Worm (Caenorhabditis elegans) whole organism, young adult: Measurements from ENCODE around the gene Y41D4A.3.

Experiments used
- C06A6.2 ChIP-seq: fragments of 200-800 bp; sonication (Bioruptor generic); conservative IDR thresholded peaks from 2 replicates; pipeline ENCODE4 v1.3.6; 2022; ENCODE audit warnings: missing genetic modification characterization, missing compliant biosample characterization
- C17E4.6 ChIP-seq: fragments of 200-800 bp; sonication (Bioruptor generic); IDR thresholded peaks from 2 replicates; pipeline ENCODE4 v1.3.6; 2022; ENCODE audit warnings: missing genetic modification reagents, missing genetic modification characterization, missing compliant biosample characterization
- D2030.7 ChIP-seq: fragments of 200-800 bp; sonication (Bioruptor generic); IDR thresholded peaks from 2 replicates; pipeline ENCODE4 v1.3.6; 2022; ENCODE audit warnings: missing genetic modification reagents, missing genetic modification characterization, missing compliant biosample characterization
- F33H1.4 ChIP-seq: fragments of 200-800 bp; sonication (Bioruptor generic); IDR thresholded peaks from 2 replicates; pipeline ENCODE4 v1.3.6; 2022; ENCODE audit warnings: missing genetic modification reagents, missing genetic modification characterization, missing compliant biosample characterization
- F55B11.4 ChIP-seq: sonication (generic microtip); optimal IDR thresholded peaks from 2 replicates; lab custom pipeline; 2016; ENCODE audit warnings: missing compliant biosample characterization, missing genetic modification characterization, borderline replicate concordance; ENCODE audit not compliant: insufficient read depth
- K11D2.4 ChIP-seq: fragments of 200-800 bp; sonication (Bioruptor generic); IDR thresholded peaks from 2 replicates; pipeline ENCODE4 v1.3.6; 2022; ENCODE audit warnings: missing genetic modification reagents, missing genetic modification characterization, missing compliant biosample characterization
- T26A5.8 ChIP-seq: sonication (generic microtip); optimal IDR thresholded peaks from 2 replicates; lab custom pipeline; 2016; ENCODE audit warnings: missing genetic modification characterization, missing compliant biosample characterization
- Y56A3A.18 ChIP-seq: fragments of 200-800 bp; sonication (Bioruptor generic); IDR thresholded peaks from 2 replicates; pipeline ENCODE4 v1.3.6; 2022; ENCODE audit warnings: missing genetic modification reagents, missing genetic modification characterization, missing compliant biosample characterization
- Y95B8A.8 ChIP-seq: fragments of 200-800 bp; sonication (Bioruptor generic); IDR thresholded peaks from 2 replicates; pipeline ENCODE4 v1.3.6; 2022; ENCODE audit warnings: missing genetic modification reagents, missing genetic modification characterization, missing compliant biosample characterization
- ama-1 ChIP-seq, 3 experiments: fragments of 150-350 bp in 1 of 3; sonication (generic microtip) in 2 of 3; optimal IDR thresholded peaks; 2 replicates each; lab custom pipeline; 2014 to 2018; ENCODE audit warnings: missing biosample characterization in 2 of 3, missing genetic modification characterization in 2 of 3, missing genetic modification reagents in 2 of 3
- aptf-2 ChIP-seq: fragments of 200-800 bp; sonication (Bioruptor generic); conservative IDR thresholded peaks from 2 replicates; pipeline ENCODE4 v1.3.6; 2022; ENCODE audit warnings: missing genetic modification reagents, missing genetic modification characterization, missing compliant biosample characterization
- attf-5 ChIP-seq: fragments of 200-800 bp; sonication (Bioruptor generic); optimal IDR thresholded peaks from 2 replicates; lab custom pipeline; 2018; ENCODE audit warnings: mild to moderate bottlenecking, missing genetic modification characterization, missing compliant biosample characterization
- bed-2 ChIP-seq: fragments of 200-800 bp; sonication (Bioruptor generic); IDR thresholded peaks from 2 replicates; pipeline ENCODE4 v1.3.6; 2022; ENCODE audit warnings: missing genetic modification reagents, missing genetic modification characterization, missing compliant biosample characterization
- cebp-1 ChIP-seq, 2 experiments: fragments of 200-800 bp in 1 of 2; sonication (Bioruptor generic) in 1 of 2; sonication (generic microtip) in 1 of 2; IDR thresholded peaks in 1 of 2; optimal IDR thresholded peaks in 1 of 2; 2 replicates each; pipeline versions ENCODE4 v1.3.6 to Lab custom; 2017 to 2022; ENCODE audit warnings: missing compliant biosample characterization in 2 of 2, missing genetic modification characterization in 2 of 2, mild to moderate bottlenecking in 1 of 2, missing genetic modification reagents in 1 of 2, moderate library complexity in 1 of 2
- cebp-2 ChIP-seq: fragments of 200-800 bp; sonication (Bioruptor generic); IDR thresholded peaks from 2 replicates; pipeline ENCODE4 v1.3.6; 2022; ENCODE audit warnings: missing genetic modification characterization, missing compliant biosample characterization
- ceh-100 ChIP-seq: fragments of 200-800 bp; sonication (Bioruptor generic); IDR thresholded peaks from 2 replicates; pipeline ENCODE4 v1.3.6; 2022; ENCODE audit warnings: missing genetic modification reagents, missing genetic modification characterization, missing compliant biosample characterization
- ceh-58 ChIP-seq: fragments of 200-800 bp; sonication (Bioruptor generic); IDR thresholded peaks from 2 replicates; pipeline ENCODE4 v1.3.6; 2022; ENCODE audit warnings: missing genetic modification characterization, missing compliant biosample characterization
- chd-7 ChIP-seq: sonication (generic microtip); optimal IDR thresholded peaks from 2 replicates; lab custom pipeline; 2016; ENCODE audit warnings: mild to moderate bottlenecking, missing genetic modification characterization, moderate library complexity, missing compliant biosample characterization
- dox-1 ChIP-seq: fragments of 200-800 bp; sonication (Bioruptor generic); IDR thresholded peaks from 2 replicates; pipeline ENCODE4 v1.3.6; 2022; ENCODE audit warnings: missing genetic modification reagents, missing genetic modification characterization, missing compliant biosample characterization
- efl-1 ChIP-seq: fragments of 150-350 bp; optimal IDR thresholded peaks from 2 replicates; lab custom pipeline; 2014; ENCODE audit warnings: missing biosample characterization, missing genetic modification reagents, missing genetic modification characterization
- ets-4 ChIP-seq: fragments of 200-800 bp; sonication (Bioruptor generic); optimal IDR thresholded peaks from 2 replicates; lab custom pipeline; 2018; ENCODE audit warnings: mild to moderate bottlenecking, missing genetic modification characterization, missing compliant biosample characterization
- him-1 ChIP-seq: sonication (generic microtip); optimal IDR thresholded peaks from 2 replicates; lab custom pipeline; 2016; ENCODE audit warnings: missing genotype, missing genetic modification reagents, missing genetic modification characterization, missing compliant biosample characterization
- hlh-12 ChIP-seq: sonication (generic microtip); optimal IDR thresholded peaks from 2 replicates; lab custom pipeline; 2016; ENCODE audit warnings: missing genetic modification characterization, missing compliant biosample characterization
- hlh-26 ChIP-seq: fragments of 200-800 bp; sonication (Bioruptor generic); conservative IDR thresholded peaks from 2 replicates; pipeline ENCODE4 v1.3.6; 2022; ENCODE audit warnings: missing genetic modification reagents, missing genetic modification characterization, missing compliant biosample characterization
- hmg-1.2 ChIP-seq: fragments of 200-800 bp; sonication (Bioruptor generic); IDR thresholded peaks from 2 replicates; pipeline ENCODE4 v1.3.6; 2022; ENCODE audit warnings: missing genetic modification reagents, missing genetic modification characterization, missing compliant biosample characterization
- lag-1 ChIP-seq: fragments of 200-800 bp; sonication (Bioruptor generic); IDR thresholded peaks from 2 replicates; pipeline ENCODE4 v1.3.6; 2022; ENCODE audit warnings: missing genetic modification reagents, missing genetic modification characterization, missing compliant biosample characterization
- let-607 ChIP-seq, 2 experiments: fragments of 200-800 bp in 1 of 2; sonication (Bioruptor generic) in 1 of 2; sonication (generic microtip) in 1 of 2; optimal IDR thresholded peaks; 2 replicates each; lab custom pipeline; 2016 to 2018; ENCODE audit warnings: mild to moderate bottlenecking in 2 of 2, missing compliant biosample characterization in 2 of 2, missing genetic modification characterization in 2 of 2, moderate library complexity in 2 of 2, missing genotype in 1 of 2
- lin-26 ChIP-seq: fragments of 200-800 bp; sonication (Bioruptor generic); IDR thresholded peaks from 2 replicates; pipeline ENCODE4 v1.3.6; 2022; ENCODE audit warnings: missing genetic modification reagents, missing genetic modification characterization, missing compliant biosample characterization
- lin-35 ChIP-seq, 3 experiments: fragments of 150-350 bp in 2 of 3; sonication (generic microtip) in 1 of 3; optimal IDR thresholded peaks; 2 replicates each; lab custom pipeline; 2014 to 2018; ENCODE audit warnings: missing biosample characterization in 3 of 3, missing genetic modification characterization in 3 of 3, missing genetic modification reagents in 3 of 3
- lir-1 ChIP-seq: fragments of 200-800 bp; sonication (Bioruptor generic); conservative IDR thresholded peaks from 2 replicates; pipeline ENCODE4 v1.3.6; 2022; ENCODE audit warnings: missing genetic modification reagents, missing genetic modification characterization, missing compliant biosample characterization
- lsl-1 ChIP-seq: fragments of 200-800 bp; sonication (Bioruptor generic); optimal IDR thresholded peaks from 2 replicates; lab custom pipeline; 2018; ENCODE audit warnings: mild to moderate bottlenecking, missing genetic modification characterization, moderate library complexity, missing compliant biosample characterization
- mcd-1 ChIP-seq: fragments of 200-800 bp; sonication (Bioruptor generic); IDR thresholded peaks from 2 replicates; pipeline ENCODE4 v1.3.6; 2022; ENCODE audit warnings: missing genetic modification reagents, missing genetic modification characterization, missing compliant biosample characterization
- nhr-27 ChIP-seq: fragments of 200-800 bp; sonication (Bioruptor generic); optimal IDR thresholded peaks from 2 replicates; lab custom pipeline; 2018; ENCODE audit warnings: mild to moderate bottlenecking, missing genetic modification characterization, moderate library complexity, missing compliant biosample characterization
- nhr-90 ChIP-seq: sonication (generic microtip); optimal IDR thresholded peaks from 2 replicates; lab custom pipeline; 2016; ENCODE audit warnings: missing genotype, mild to moderate bottlenecking, missing genetic modification characterization, missing compliant biosample characterization
- pbrm-1 ChIP-seq: fragments of 200-800 bp; sonication (Bioruptor generic); IDR thresholded peaks from 2 replicates; pipeline ENCODE4 v1.3.6; 2022; ENCODE audit warnings: missing genetic modification reagents, missing genetic modification characterization, missing compliant biosample characterization
- pha-4 ChIP-seq: fragments of 150-350 bp; sonication (generic microtip); optimal IDR thresholded peaks from 2 replicates; lab custom pipeline; 2014; ENCODE audit warnings: missing biosample characterization, missing genetic modification reagents, missing genetic modification characterization
- rec-8 ChIP-seq, 2 experiments: sonication (generic microtip); optimal IDR thresholded peaks; 2 replicates each; lab custom pipeline; 2016; ENCODE audit warnings: mild to moderate bottlenecking in 2 of 2, missing genetic modification characterization in 2 of 2, missing genetic modification reagents in 2 of 2, missing genotype in 2 of 2, missing biosample characterization in 1 of 2, missing compliant biosample characterization in 1 of 2, moderate library complexity in 1 of 2
- snpc-1.1 ChIP-seq: sonication (generic microtip); optimal IDR thresholded peaks from 2 replicates; lab custom pipeline; 2017; ENCODE audit warnings: missing genetic modification characterization, mild to moderate bottlenecking, missing compliant biosample characterization, antibody characterized with exemption, moderate library complexity, missing genotype, missing genetic modification reagents; ENCODE audit not compliant: insufficient read depth
- tbx-9 ChIP-seq: sonication (generic microtip); optimal IDR thresholded peaks from 2 replicates; lab custom pipeline; 2016; ENCODE audit warnings: borderline replicate concordance, missing genetic modification characterization, inconsistent platforms, missing compliant biosample characterization
- ztf-18 ChIP-seq: sonication (generic microtip); optimal IDR thresholded peaks from 2 replicates; lab custom pipeline; 2016; ENCODE audit warnings: missing genotype, mild to moderate bottlenecking, missing genetic modification characterization, missing compliant biosample characterization
- ztf-22 ChIP-seq: fragments of 200-800 bp; sonication (Bioruptor generic); optimal IDR thresholded peaks from 2 replicates; lab custom pipeline; 2018; ENCODE audit warnings: mild to moderate bottlenecking, missing genetic modification characterization, moderate library complexity, missing compliant biosample characterization
- ztf-25 ChIP-seq: fragments of 200-800 bp; sonication (Bioruptor generic); IDR thresholded peaks from 2 replicates; pipeline ENCODE4 v1.3.6; 2022; ENCODE audit warnings: missing genetic modification reagents, missing genetic modification characterization, missing compliant biosample characterization
- ztf-26 ChIP-seq: sonication (generic microtip); optimal IDR thresholded peaks from 2 replicates; lab custom pipeline; 2017; ENCODE audit warnings: missing genetic modification characterization, missing compliant biosample characterization
- ztf-3 ChIP-seq: fragments of 200-800 bp; sonication (Bioruptor generic); optimal IDR thresholded peaks from 2 replicates; lab custom pipeline; 2018; ENCODE audit warnings: mild to moderate bottlenecking, missing genetic modification characterization, missing compliant biosample characterization

Y41D4A.3 gene

DNA sequence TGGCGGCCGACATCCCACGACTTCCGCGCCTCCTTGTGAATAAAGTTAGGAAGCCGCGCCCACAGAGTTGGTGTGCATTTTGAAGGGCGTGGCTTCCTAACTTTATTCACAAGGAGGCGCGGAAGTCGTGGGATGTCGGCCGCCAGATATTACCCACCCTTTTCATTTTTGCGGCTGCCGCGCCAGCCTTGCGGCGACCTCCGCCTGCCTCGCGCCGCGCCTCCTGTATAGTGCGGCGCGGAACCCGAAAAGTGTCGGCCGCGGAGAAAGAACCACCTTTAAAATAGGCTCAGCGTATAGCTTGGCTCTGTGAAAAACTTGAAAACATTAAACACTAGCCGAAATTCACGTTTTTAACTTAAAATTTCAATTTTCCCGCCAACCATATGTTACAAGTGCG, 9.9 kb downstream of the Y41D4A.3 start (continued):
- TF ChIP-seq rec-8 (tag; optimal IDR thresholded peaks at IDR 0.05; lab: Kevin White, UChicago): peak in 1 of 2 experiments; percentile 15
- TF ChIP-seq nhr-27 (tag; lab: Kevin White, UChicago): no peak
- TF ChIP-seq lsl-1 (GFP tag; lab: Kevin White, UChicago): peak; percentile 64
- TF ChIP-seq ztf-18 (tag; lab: Kevin White, UChicago): peak; percentile 13
- TF ChIP-seq snpc-1.1 (tag; lab: Kevin White, UChicago): peak; percentile 89
- peak; percentile 66; the same call in 1 of the 2 replicates for TF ChIP-seq D2030.7 (GFP tag; lab: Robert Waterston, UW)
- peak; percentile 38 for TF ChIP-seq efl-1 (GFP tag; lab: Kevin White, UChicago)
- TF ChIP-seq ztf-26 (tag; lab: Kevin White, UChicago): no peak
- no peak for TF ChIP-seq tbx-9 (tag; lab: Kevin White, UChicago)
- TF ChIP-seq F55B11.4 (tag; lab: Kevin White, UChicago): no peak
- TF ChIP-seq dox-1 (GFP tag; lab: Robert Waterston, UW): peak; percentile 65; the same call in 1 of the 2 replicates
- no peak for TF ChIP-seq Y95B8A.8
- no peak for TF ChIP-seq hlh-26
- TF ChIP-seq ztf-25: no peak
- TF ChIP-seq ceh-100 (GFP tag; lab: Robert Waterston, UW): 0 out of 2 replicates have a peak, but pooled peaks have one; percentile 28
- peak; percentile 84 for TF ChIP-seq hmg-1.2
- TF ChIP-seq cebp-1 (GFP tag; IDR thresholded peaks at IDR 0.05; lab: Robert Waterston, UW): no peak
- no peak for TF ChIP-seq cebp-1 (tag; optimal IDR thresholded peaks at IDR 0.05; lab: Kevin White, UChicago)
- TF ChIP-seq Y56A3A.18 (GFP tag; lab: Robert Waterston, UW): no peak
- no peak for TF ChIP-seq ztf-22
- TF ChIP-seq ztf-3 (GFP tag; lab: Kevin White, UChicago): no peak
- no peak for TF ChIP-seq bed-2
- no peak for TF ChIP-seq T26A5.8
- TF ChIP-seq lin-35 (GFP tag; optimal IDR thresholded peaks at IDR 0.05; lab: Kevin White, UChicago): no peak
- TF ChIP-seq ets-4 (GFP tag; lab: Kevin White, UChicago): no peak
- no peak for TF ChIP-seq aptf-2 (GFP tag; lab: Robert Waterston, UW)
- TF ChIP-seq K11D2.4 (GFP tag; lab: Robert Waterston, UW): no peak
- peak; percentile 47 for TF ChIP-seq F33H1.4 (GFP tag; lab: Robert Waterston, UW)
- no peak for TF ChIP-seq hlh-12 (tag; lab: Kevin White, UChicago)
- TF ChIP-seq ceh-58: no peak
- TF ChIP-seq attf-5 (GFP tag; lab: Kevin White, UChicago): no peak
- TF ChIP-seq cebp-2 (GFP tag; lab: Robert Waterston, UW): no peak
- no peak for TF ChIP-seq ama-1 (optimal IDR thresholded peaks at IDR 0.05; lab: Kevin White, UChicago)
- no peak for TF ChIP-seq ama-1 (GFP tag; optimal IDR thresholded peaks at IDR 0.05; lab: Kevin White, UChicago)
- TF ChIP-seq C17E4.6 (GFP tag; lab: Robert Waterston, UW): no peak
- TF ChIP-seq lag-1 (GFP tag; lab: Robert Waterston, UW): no peak
- peak; percentile 82 for TF ChIP-seq mcd-1 (GFP tag; lab: Robert Waterston, UW)
- no peak for TF ChIP-seq lir-1 (GFP tag; lab: Robert Waterston, UW)
- peak; percentile 78 for TF ChIP-seq lin-26 (GFP tag; lab: Robert Waterston, UW)
- TF ChIP-seq nhr-90 (tag; lab: Kevin White, UChicago): no peak
- TF ChIP-seq let-607 (tag; optimal IDR thresholded peaks at IDR 0.05; lab: Kevin White, UChicago): no peak
- no peak for TF ChIP-seq him-1 (tag; lab: Kevin White, UChicago)
- TF ChIP-seq C06A6.2 (GFP tag; lab: Robert Waterston, UW): no peak
- TF ChIP-seq pha-4 (tag; lab: Kevin White, UChicago): no peak
- no peak for TF ChIP-seq chd-7 (tag; lab: Kevin White, UChicago)
- TF ChIP-seq pbrm-1 (GFP tag; lab: Robert Waterston, UW): peak; percentile 97
